Fruit fly (Drosophila melanogaster) whole organism, prepupa: ENCODE measurements around the gene CG3706.
A peak's percentile ranks its signal among the peaks of the same experiment; 100 is the strongest.

ENCODE experiments used
- Blimp-1 ChIP-seq: fragments of 200-800 bp; sonication (Bioruptor generic); optimal IDR thresholded peaks from 3 replicates; lab custom pipeline; 2017; ENCODE audit warnings: missing biosample characterization, missing genetic modification characterization, mild to moderate bottlenecking, moderate library complexity, missing genetic modification reagents
- CG10631 ChIP-seq: fragments of 200-800 bp; sonication (Bioruptor generic); optimal IDR thresholded peaks from 2 replicates; lab custom pipeline; 2016; ENCODE audit warnings: missing biosample characterization, missing genetic modification characterization
- CG10669 ChIP-seq: fragments of 200-800 bp; sonication (Bioruptor generic); optimal IDR thresholded peaks from 3 replicates; lab custom pipeline; 2018; ENCODE audit warnings: missing biosample characterization, mild to moderate bottlenecking, missing genetic modification characterization, moderate library complexity
- CG11294 ChIP-seq: fragments of 200-800 bp; sonication (Bioruptor generic); IDR thresholded peaks from 2 replicates; pipeline ENCODE4 v1.3.6; 2022; ENCODE audit warnings: missing biosample characterization, missing genetic modification characterization
- CG11762 ChIP-seq: fragments of 200-800 bp; sonication (Bioruptor generic); optimal IDR thresholded peaks from 3 replicates; lab custom pipeline; 2016; ENCODE audit warnings: missing biosample characterization, missing genetic modification characterization; ENCODE audit not compliant: insufficient read depth
- CG15336 ChIP-seq: fragments of 200-800 bp; sonication (Bioruptor generic); IDR thresholded peaks from 2 replicates; pipeline ENCODE4 v1.3.6; 2022; ENCODE audit warnings: missing biosample characterization, missing genetic modification characterization
- CG16779 ChIP-seq: fragments of 200-800 bp; sonication (Bioruptor generic); optimal IDR thresholded peaks from 3 replicates; lab custom pipeline; 2017; ENCODE audit warnings: missing biosample characterization, mild to moderate bottlenecking, missing genetic modification characterization
- CG3032 ChIP-seq: fragments of 200-800 bp; optimal IDR thresholded peaks from 2 replicates; lab custom pipeline; 2019; ENCODE audit warnings: missing biosample characterization, mild to moderate bottlenecking, missing genetic modification characterization, moderate library complexity
- CG31627 ChIP-seq: fragments of 200-800 bp; sonication (Bioruptor generic); optimal IDR thresholded peaks from 3 replicates; lab custom pipeline; 2016; ENCODE audit warnings: missing biosample characterization, missing genetic modification characterization
- CG34406 ChIP-seq: fragments of 200-800 bp; sonication (Bioruptor generic); optimal IDR thresholded peaks from 3 replicates; lab custom pipeline; 2016; ENCODE audit warnings: missing biosample characterization, missing genetic modification characterization
- CG3919 ChIP-seq: fragments of 200-800 bp; sonication (Bioruptor generic); optimal IDR thresholded peaks from 3 replicates; lab custom pipeline; 2016; ENCODE audit warnings: missing biosample characterization, missing genetic modification characterization
- CG6163 ChIP-seq: fragments of 200-800 bp; sonication (Bioruptor generic); IDR thresholded peaks from 3 replicates; pipeline ENCODE4 v1.3.6; 2022; ENCODE audit warnings: missing biosample characterization, missing genetic modification characterization
- CG6276 ChIP-seq: fragments of 200-800 bp; sonication (Bioruptor generic); optimal IDR thresholded peaks from 2 replicates; lab custom pipeline; 2017; ENCODE audit warnings: missing biosample characterization, mild to moderate bottlenecking, missing genetic modification characterization
- CG6792 ChIP-seq: fragments of 200-800 bp; sonication (Bioruptor generic); optimal IDR thresholded peaks from 3 replicates; lab custom pipeline; 2016; ENCODE audit warnings: missing biosample characterization, missing genetic modification characterization
- CG6808 ChIP-seq: fragments of 200-800 bp; sonication (Bioruptor generic); optimal IDR thresholded peaks from 3 replicates; lab custom pipeline; 2017; ENCODE audit warnings: missing biosample characterization, missing genetic modification characterization, mild to moderate bottlenecking, moderate library complexity, missing genetic modification reagents
- CG7368 ChIP-seq: fragments of 200-800 bp; sonication (Bioruptor generic); optimal IDR thresholded peaks from 3 replicates; lab custom pipeline; 2016; ENCODE audit warnings: missing biosample characterization, missing genetic modification characterization
- CG8319 ChIP-seq: fragments of 200-800 bp; sonication (Bioruptor generic); optimal IDR thresholded peaks from 3 replicates; lab custom pipeline; 2016; ENCODE audit warnings: missing biosample characterization, missing genetic modification characterization
- CG8632 ChIP-seq: fragments of 200-800 bp; sonication (Bioruptor generic); optimal IDR thresholded peaks from 3 replicates; lab custom pipeline; 2016; ENCODE audit warnings: missing biosample characterization, missing genetic modification characterization
- CG9139 ChIP-seq: fragments of 200-800 bp; sonication (Bioruptor generic); optimal IDR thresholded peaks from 3 replicates; lab custom pipeline; 2017; ENCODE audit warnings: missing biosample characterization, mild to moderate bottlenecking, missing genetic modification characterization
- Eip78C ChIP-seq: fragments of 200-800 bp; sonication (Bioruptor generic); peaks from one replicate; lab custom pipeline; 2016; ENCODE audit warnings: missing biosample characterization, missing genetic modification characterization
- Eip93F ChIP-seq: fragments of 200-800 bp; sonication (Bioruptor generic); optimal IDR thresholded peaks from 2 replicates; lab custom pipeline; 2016; ENCODE audit warnings: missing biosample characterization, mild to moderate bottlenecking, missing genetic modification characterization
- Ets21C ChIP-seq: fragments of 200-800 bp; sonication (Bioruptor generic); optimal IDR thresholded peaks from 3 replicates; lab custom pipeline; 2016; ENCODE audit warnings: missing biosample characterization, missing genetic modification characterization
- Ets96B ChIP-seq: fragments of 200-800 bp; optimal IDR thresholded peaks from 2 replicates; lab custom pipeline; 2019; ENCODE audit warnings: missing biosample characterization, mild to moderate bottlenecking, missing genetic modification characterization, moderate library complexity
- Hr38 ChIP-seq: sonication (Bioruptor generic); optimal IDR thresholded peaks from 2 replicates; lab custom pipeline; 2016; ENCODE audit warnings: missing biosample characterization, missing genetic modification characterization
- Hr4 ChIP-seq: fragments of 200-800 bp; sonication (Bioruptor generic); optimal IDR thresholded peaks from 3 replicates; lab custom pipeline; 2016; ENCODE audit warnings: missing biosample characterization, missing genetic modification characterization
- Lpt ChIP-seq: fragments of 200-800 bp; sonication (Bioruptor generic); optimal IDR thresholded peaks from 3 replicates; lab custom pipeline; 2016; ENCODE audit warnings: missing biosample characterization, missing genetic modification characterization
- Met ChIP-seq: fragments of 200-800 bp; sonication (Bioruptor generic); optimal IDR thresholded peaks from 3 replicates; lab custom pipeline; 2016; ENCODE audit warnings: missing biosample characterization, missing genetic modification characterization
- OdsH ChIP-seq: fragments of 200-800 bp; sonication (Bioruptor generic); optimal IDR thresholded peaks from 3 replicates; lab custom pipeline; 2016; ENCODE audit warnings: missing biosample characterization, missing genetic modification characterization
- Smox ChIP-seq: fragments of 200-800 bp; sonication (Bioruptor generic); optimal IDR thresholded peaks from 3 replicates; lab custom pipeline; 2016; ENCODE audit warnings: missing biosample characterization, missing genetic modification characterization
- Sox102F ChIP-seq: fragments of 200-800 bp; sonication (Bioruptor generic); optimal IDR thresholded peaks from 2 replicates; lab custom pipeline; 2016; ENCODE audit warnings: missing biosample characterization, mild to moderate bottlenecking, missing genetic modification characterization
- Sox14 ChIP-seq: fragments of 200-800 bp; sonication (Bioruptor generic); optimal IDR thresholded peaks from 3 replicates; lab custom pipeline; 2016; ENCODE audit warnings: missing biosample characterization, missing genetic modification characterization
- Sox15 ChIP-seq: fragments of 200-800 bp; sonication (Bioruptor generic); optimal IDR thresholded peaks from 3 replicates; lab custom pipeline; 2016; ENCODE audit warnings: missing biosample characterization, missing genetic modification characterization
- achi ChIP-seq: fragments of 200-800 bp; sonication (Bioruptor generic); optimal IDR thresholded peaks from 3 replicates; lab custom pipeline; 2016; ENCODE audit warnings: missing biosample characterization, missing genetic modification characterization
- acj6 ChIP-seq: fragments of 200-800 bp; sonication (Bioruptor generic); optimal IDR thresholded peaks from 3 replicates; lab custom pipeline; 2016; ENCODE audit warnings: missing biosample characterization, missing genetic modification characterization
- cyc ChIP-seq: fragments of 200-800 bp; sonication (Bioruptor generic); optimal IDR thresholded peaks from 3 replicates; lab custom pipeline; 2016; ENCODE audit warnings: missing biosample characterization, missing genetic modification characterization
- dac ChIP-seq: fragments of 200-800 bp; sonication (Bioruptor generic); optimal IDR thresholded peaks from 2 replicates; lab custom pipeline; 2017; ENCODE audit warnings: missing biosample characterization, mild to moderate bottlenecking, missing genetic modification characterization
- dsx ChIP-seq: fragments of 200-800 bp; optimal IDR thresholded peaks from 3 replicates; lab custom pipeline; 2019; ENCODE audit warnings: missing biosample characterization, mild to moderate bottlenecking, missing genetic modification characterization, moderate library complexity; ENCODE audit not compliant: poor library complexity, severe bottlenecking
- eg ChIP-seq: fragments of 200-800 bp; sonication (Bioruptor generic); IDR thresholded peaks from 3 replicates; pipeline ENCODE4 v1.3.6; 2022; ENCODE audit warnings: missing biosample characterization, missing genetic modification characterization
- esn ChIP-seq: fragments of 200-800 bp; sonication (Bioruptor generic); optimal IDR thresholded peaks from 2 replicates; lab custom pipeline; 2016; ENCODE audit warnings: missing biosample characterization, mild to moderate bottlenecking, missing genetic modification characterization, moderate library complexity
- fd59A ChIP-seq: fragments of 200-800 bp; sonication (Bioruptor generic); optimal IDR thresholded peaks from 2 replicates; lab custom pipeline; 2017; ENCODE audit warnings: missing biosample characterization, mild to moderate bottlenecking, missing genetic modification characterization, missing genetic modification reagents
- fd85E ChIP-seq: fragments of 200-800 bp; sonication (Bioruptor generic); optimal IDR thresholded peaks from 3 replicates; lab custom pipeline; 2016; ENCODE audit warnings: missing biosample characterization, missing genetic modification characterization
- fkh ChIP-seq: fragments of 200-800 bp; sonication (Bioruptor generic); optimal IDR thresholded peaks from 3 replicates; lab custom pipeline; 2017; ENCODE audit warnings: missing biosample characterization, mild to moderate bottlenecking, missing genetic modification characterization, moderate library complexity
- lz ChIP-seq: fragments of 200-800 bp; sonication (Bioruptor generic); optimal IDR thresholded peaks from 3 replicates; lab custom pipeline; 2016; ENCODE audit warnings: missing biosample characterization, missing genetic modification characterization
- net ChIP-seq: fragments of 200-800 bp; sonication (Bioruptor generic); optimal IDR thresholded peaks from 3 replicates; lab custom pipeline; 2016; ENCODE audit warnings: missing biosample characterization, missing genetic modification characterization
- pdm3 ChIP-seq: fragments of 200-800 bp; sonication (Bioruptor generic); optimal IDR thresholded peaks from 3 replicates; lab custom pipeline; 2016; ENCODE audit warnings: missing biosample characterization, missing genetic modification characterization
- salr ChIP-seq, 2 experiments: fragments of 200-800 bp; sonication (Bioruptor generic); optimal IDR thresholded peaks; 3 replicates each; lab custom pipeline; 2016 to 2018; ENCODE audit warnings: missing biosample characterization in 2 of 2, missing genetic modification characterization in 2 of 2, mild to moderate bottlenecking in 1 of 2
- spab ChIP-seq: fragments of 200-800 bp; sonication (Bioruptor generic); optimal IDR thresholded peaks from 2 replicates; lab custom pipeline; 2017; ENCODE audit warnings: missing biosample characterization, mild to moderate bottlenecking, missing genetic modification characterization, missing genetic modification reagents
- ss ChIP-seq, 2 experiments: fragments of 200-800 bp; sonication (Bioruptor generic); optimal IDR thresholded peaks; 2 replicates in 1 of 2; 3 replicates in 1 of 2; lab custom pipeline; 2017 to 2018; ENCODE audit warnings: mild to moderate bottlenecking in 2 of 2, missing biosample characterization in 2 of 2, missing genetic modification characterization in 2 of 2, moderate library complexity in 1 of 2
- topi ChIP-seq: fragments of 200-800 bp; sonication (Bioruptor generic); optimal IDR thresholded peaks from 3 replicates; lab custom pipeline; 2016; ENCODE audit warnings: missing biosample characterization, missing genetic modification characterization
- vri ChIP-seq: fragments of 200-800 bp; sonication (Bioruptor generic); optimal IDR thresholded peaks from 3 replicates; lab custom pipeline; 2016; ENCODE audit warnings: missing biosample characterization, mild to moderate bottlenecking, missing genetic modification characterization

The CG3706 gene

DNA sequence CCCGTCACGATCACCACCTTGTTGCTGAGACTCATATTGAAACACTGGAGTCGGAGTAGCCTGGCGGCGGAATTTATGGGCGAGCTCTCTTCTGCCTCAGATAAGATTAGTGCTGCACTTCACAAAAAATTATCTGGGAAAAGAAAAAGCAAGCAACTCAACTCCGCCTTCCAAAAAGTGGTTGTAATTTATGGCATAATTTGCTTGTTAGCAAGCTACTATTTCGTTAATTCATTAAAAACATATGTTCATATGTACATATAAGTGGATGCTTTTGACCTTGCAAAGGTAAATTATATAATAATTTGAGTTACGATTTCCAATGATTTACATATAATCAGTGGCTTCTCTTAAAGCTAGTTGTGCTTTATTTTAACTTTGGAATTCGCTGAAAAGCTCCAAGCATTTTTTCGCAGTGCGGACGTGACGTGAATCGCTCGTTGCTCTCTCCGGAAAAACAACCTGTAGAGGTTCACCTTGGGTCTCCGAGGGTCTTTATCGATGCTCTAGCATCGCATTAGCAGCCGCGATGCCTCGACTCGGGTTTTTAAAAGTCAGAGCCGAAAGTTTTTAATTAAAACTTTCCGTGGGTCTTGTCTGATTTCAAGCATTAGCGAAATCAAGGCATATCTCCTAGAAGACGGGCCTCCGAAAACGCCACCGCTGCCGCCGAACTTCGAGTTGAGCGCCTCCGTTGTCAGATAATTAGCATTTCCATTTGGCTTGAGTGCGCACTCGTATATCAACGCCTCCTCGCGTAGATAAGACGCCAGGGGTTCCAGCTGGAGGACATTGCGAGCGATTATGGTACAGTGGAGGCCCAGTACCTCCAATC is 15.4 kb upstream of the CG3706 start, which contains the start of gene CG3699:
Gene CG3699 (minus strand): TSS at position 51 of the 835 bp plus-strand sequence.
- TF ChIP-seq CG3919 (GFP tag; lab: Kevin White, UChicago) (peak; percentile 44), Ets96B (tag; lab: Kevin White, UChicago) (peak; percentile 36), CG8632 (peak; percentile 17), Sox15 (GFP tag; lab: Kevin White, UChicago) (peak; percentile 35), Blimp-1 (GFP tag; lab: Kevin White, UChicago) (no peak), spab (GFP tag; lab: Kevin White, UChicago) (no peak), Eip93F (GFP tag; lab: Kevin White, UChicago) (no peak), topi (GFP tag; lab: Kevin White, UChicago) (peak; percentile 68), CG8319 (GFP tag; lab: Kevin White, UChicago) (no peak), CG11294 (GFP tag; lab: Robert Waterston, UW) (no peak), CG6808 (peak; percentile 32), ss (GFP tag; optimal IDR thresholded peaks at IDR 0.05; lab: Kevin White, UChicago) (peak in 1 of 2 experiments; percentile 21), acj6 (GFP tag; lab: Kevin White, UChicago) (peak; percentile 43), Sox14 (GFP tag; lab: Kevin White, UChicago) (peak; percentile 41), CG34406 (GFP tag; lab: Kevin White, UChicago) (peak; percentile 48), achi (GFP tag; lab: Kevin White, UChicago) (peak; percentile 41), CG9139 (GFP tag; lab: Kevin White, UChicago) (no peak), net (GFP tag; lab: Kevin White, UChicago) (peak; percentile 49), fd85E (GFP tag; lab: Kevin White, UChicago) (no peak), Ets21C (GFP tag; lab: Kevin White, UChicago) (peak; percentile 48), pdm3 (GFP tag; lab: Kevin White, UChicago) (peak; percentile 54), dac (GFP tag; lab: Kevin White, UChicago) (no peak), CG6163 (GFP tag; lab: Robert Waterston, UW) (no peak), CG16779 (tag; lab: Kevin White, UChicago) (no peak), Eip78C (GFP tag; lab: Kevin White, UChicago) (peak; percentile 86), salr (GFP tag; optimal IDR thresholded peaks at IDR 0.05; lab: Kevin White, UChicago) (no peak), fd59A (GFP tag; lab: Kevin White, UChicago) (peak; percentile 4), CG3032 (tag; lab: Kevin White, UChicago) (peak; percentile 45), lz (peak; percentile 65), vri (GFP tag; lab: Kevin White, UChicago) (peak; percentile 40), eg (GFP tag; lab: Robert Waterston, UW) (no peak), CG6792 (GFP tag; lab: Kevin White, UChicago) (peak; percentile 62), CG15336 (peak; percentile 28; the same call in 1 of the 2 replicates), CG10669 (GFP tag; lab: Kevin White, UChicago) (peak; percentile 41), Hr4 (no peak), fkh (peak; percentile 0), CG6276 (GFP tag; lab: Kevin White, UChicago) (peak; percentile 8), Lpt (no peak), Met (GFP tag; lab: Kevin White, UChicago) (peak; percentile 43), Smox (GFP tag; lab: Kevin White, UChicago) (peak; percentile 60), CG11762 (peak; percentile 16), cyc (GFP tag; lab: Kevin White, UChicago) (peak; percentile 38), CG10631 (GFP tag; lab: Kevin White, UChicago) (peak; percentile 33), dsx (GFP tag; lab: Kevin White, UChicago) (no peak), esn (GFP tag; lab: Kevin White, UChicago) (peak; percentile 61), CG7368 (GFP tag; lab: Kevin White, UChicago) (no peak), OdsH (GFP tag; lab: Kevin White, UChicago) (no peak), CG31627 (peak; percentile 51), Sox102F (GFP tag; lab: Kevin White, UChicago) (peak; percentile 53), Hr38 (GFP tag; lab: Kevin White, UChicago) (no peak)
